Worm (Caenorhabditis elegans): ENCODE data around the gene M163.10.

- TF ChIP-seq fos-1 (tag; optimal IDR thresholded peaks at IDR 0.05) (no peak), ztf-11 (tag; optimal IDR thresholded peaks at IDR 0.05) (no peak), unc-62 (GFP tag; optimal IDR thresholded peaks at IDR 0.05) (no peak), ZK546.5 (tag; optimal IDR thresholded peaks at IDR 0.05) (no peak), ama-1 (optimal IDR thresholded peaks at IDR 0.05) (no peak), nhr-129 (tag; optimal IDR thresholded peaks at IDR 0.05) (no peak)
These were observed 1.5 kb upstream of the M163.10 start, which contains the start of gene M163.9 for ce11 chrX:14469284-14469683.

Data from whole organism, L2 larva.